Worm (Caenorhabditis elegans) whole organism, dauer: ENCODE measurements around the gene Y54F10BM.23.

Source experiments
- unc-62 ChIP-seq: sonication (generic microtip); optimal IDR thresholded peaks from 2 replicates; lab custom pipeline; 2017; ENCODE audit warnings: missing biosample characterization, missing genetic modification reagents, missing genetic modification characterization

Y54F10BM.23 gene

DNA sequence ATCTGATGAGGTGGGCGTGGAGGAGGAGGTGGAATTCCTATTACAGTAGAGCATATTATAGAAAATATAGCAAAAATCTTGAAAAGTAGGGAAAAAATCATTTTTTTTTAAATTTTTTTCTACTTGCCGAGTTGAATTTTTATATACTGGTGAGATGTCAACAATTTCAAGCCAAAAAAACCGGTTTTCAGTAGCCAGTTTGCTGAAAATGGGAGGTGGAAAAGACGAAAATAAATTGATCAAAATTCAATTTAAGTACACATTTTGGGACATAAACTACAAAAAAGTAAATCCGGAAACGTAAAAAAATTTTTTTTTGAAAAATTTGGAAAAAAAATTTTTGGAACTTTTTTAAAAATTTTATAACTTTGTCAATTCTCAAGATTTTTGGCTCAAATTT is at the start of gene Y54F10BM.23:
TSS of gene Y54F10BM.23 (minus strand) at position 101 of the 400 bp plus-strand sequence.
- no peak for TF ChIP-seq unc-62 (GFP tag; lab: Kevin White, UChicago)

- TF ChIP-seq unc-62 (GFP tag; lab: Kevin White, UChicago): no peak
Measured at ce11 chrIII:2328612-2329011, 49.3 kb upstream of the Y54F10BM.23 start.

DNA sequence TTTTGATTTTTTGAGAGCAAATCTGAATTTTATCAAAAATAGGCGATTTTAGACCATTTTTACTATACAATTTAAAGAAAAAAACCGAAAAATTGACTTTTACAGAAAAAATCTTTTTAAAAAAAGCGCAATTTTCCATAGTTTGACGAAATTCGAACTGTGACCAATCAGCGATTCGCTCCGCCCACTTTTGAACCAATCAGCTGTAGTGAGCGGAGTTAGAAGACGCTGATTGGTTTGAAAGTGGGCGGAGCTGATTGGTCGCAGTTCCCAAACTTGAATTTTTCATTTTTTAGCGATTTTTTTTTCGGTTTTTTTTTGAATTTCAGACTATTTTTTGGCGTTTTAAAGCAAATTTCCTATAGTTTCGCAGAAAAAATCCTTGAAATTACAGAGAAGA is 45.3 kb upstream of the Y54F10BM.23 start:
- TF ChIP-seq unc-62 (GFP tag; lab: Kevin White, UChicago): no peak

- no peak for TF ChIP-seq unc-62 (GFP tag; lab: Kevin White, UChicago)
Measured at ce11 chrIII:2316439-2316838, 37.1 kb upstream of the Y54F10BM.23 start.

ce11 chrIII:2314678-2315077 is 35.3 kb upstream of the Y54F10BM.23 start:
- TF ChIP-seq unc-62 (GFP tag; lab: Kevin White, UChicago): no peak

ce11 chrIII:2313985-2314494 is 34.7 kb upstream of the Y54F10BM.23 start, which contains the start of the genes fbxa-66 and iffb-1:
Gene fbxa-66 (minus strand): TSS chrIII:2314035.
Gene iffb-1 (plus strand): TSS chrIII:2314436.
- no peak for TF ChIP-seq unc-62 (GFP tag; lab: Kevin White, UChicago)

DNA sequence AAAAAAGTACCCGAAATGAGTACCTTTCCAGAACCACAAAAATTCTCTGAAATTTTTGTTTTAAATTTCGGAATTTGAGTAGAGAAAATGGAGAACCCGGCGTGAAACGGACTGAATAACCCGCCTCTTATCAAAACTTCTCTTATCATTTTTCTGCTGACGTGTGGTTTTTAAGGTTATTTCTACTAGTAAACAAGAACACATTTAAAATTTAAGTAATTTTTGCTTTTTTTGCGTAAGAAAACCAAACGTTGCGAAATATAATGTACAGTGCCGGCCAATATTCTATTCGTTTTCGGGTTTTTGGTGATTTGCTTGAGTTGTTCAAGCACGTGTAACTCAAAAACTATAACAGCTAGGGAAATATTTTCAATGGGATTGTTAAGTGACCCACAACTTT is 31.6 kb upstream of the Y54F10BM.23 start:
- no peak for TF ChIP-seq unc-62 (GFP tag; lab: Kevin White, UChicago)

DNA sequence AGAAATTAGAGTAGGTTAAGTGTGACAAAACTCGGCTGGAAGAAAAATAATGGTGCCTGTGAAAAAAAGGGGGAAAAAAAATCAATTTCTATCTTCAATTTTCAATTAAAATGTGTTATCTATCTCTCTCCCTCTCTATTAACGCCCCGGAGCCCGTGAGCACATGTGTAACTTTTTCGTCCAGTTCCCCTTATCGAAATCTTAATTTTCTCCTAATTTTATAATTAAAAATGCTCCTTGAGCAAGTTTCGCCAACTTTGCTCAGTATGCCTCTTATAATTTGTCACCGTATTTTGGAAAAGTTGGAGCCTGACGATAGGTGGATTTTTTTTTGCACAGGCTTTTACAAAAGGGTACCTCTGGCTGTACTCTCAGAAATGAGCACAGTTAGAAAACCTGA is 28.7 kb upstream of the Y54F10BM.23 start, which contains the start of the genes fbxa-1 and Y54F10BM.20:
TSS of gene fbxa-1 (minus strand) at position 101 of the 400 bp plus-strand sequence.
TSS of gene Y54F10BM.20 (plus strand) at position 231 of the 400 bp plus-strand sequence.
- no peak for TF ChIP-seq unc-62 (GFP tag; lab: Kevin White, UChicago)

ce11 chrIII:2304867-2305266 is 25.5 kb upstream of the Y54F10BM.23 start, which contains the start of gene Y54F10BM.9:
Gene Y54F10BM.9 (minus strand): TSS chrIII:2304927.
- no peak for TF ChIP-seq unc-62 (GFP tag; lab: Kevin White, UChicago)

- no peak for TF ChIP-seq unc-62 (GFP tag; lab: Kevin White, UChicago)
Measured at ce11 chrIII:2304149-2304548, 24.8 kb upstream of the Y54F10BM.23 start.

ce11 chrIII:2294736-2295135 is 15.4 kb upstream of the Y54F10BM.23 start:
- TF ChIP-seq unc-62 (GFP tag; lab: Kevin White, UChicago): no peak

- no peak for TF ChIP-seq unc-62 (GFP tag; lab: Kevin White, UChicago)
Measured at ce11 chrIII:2291139-2291538, 11.8 kb upstream of the Y54F10BM.23 start, which contains the start of gene fbxa-219. Gene fbxa-219 (plus strand): TSS chrIII:2291415.

- TF ChIP-seq unc-62 (GFP tag; lab: Kevin White, UChicago): no peak
Measured at ce11 chrIII:2288261-2288660, 8.9 kb upstream of the Y54F10BM.23 start.

- no peak for TF ChIP-seq unc-62 (GFP tag; lab: Kevin White, UChicago)
Measured at ce11 chrIII:2283341-2283847, 4.0 kb upstream of the Y54F10BM.23 start.

DNA sequence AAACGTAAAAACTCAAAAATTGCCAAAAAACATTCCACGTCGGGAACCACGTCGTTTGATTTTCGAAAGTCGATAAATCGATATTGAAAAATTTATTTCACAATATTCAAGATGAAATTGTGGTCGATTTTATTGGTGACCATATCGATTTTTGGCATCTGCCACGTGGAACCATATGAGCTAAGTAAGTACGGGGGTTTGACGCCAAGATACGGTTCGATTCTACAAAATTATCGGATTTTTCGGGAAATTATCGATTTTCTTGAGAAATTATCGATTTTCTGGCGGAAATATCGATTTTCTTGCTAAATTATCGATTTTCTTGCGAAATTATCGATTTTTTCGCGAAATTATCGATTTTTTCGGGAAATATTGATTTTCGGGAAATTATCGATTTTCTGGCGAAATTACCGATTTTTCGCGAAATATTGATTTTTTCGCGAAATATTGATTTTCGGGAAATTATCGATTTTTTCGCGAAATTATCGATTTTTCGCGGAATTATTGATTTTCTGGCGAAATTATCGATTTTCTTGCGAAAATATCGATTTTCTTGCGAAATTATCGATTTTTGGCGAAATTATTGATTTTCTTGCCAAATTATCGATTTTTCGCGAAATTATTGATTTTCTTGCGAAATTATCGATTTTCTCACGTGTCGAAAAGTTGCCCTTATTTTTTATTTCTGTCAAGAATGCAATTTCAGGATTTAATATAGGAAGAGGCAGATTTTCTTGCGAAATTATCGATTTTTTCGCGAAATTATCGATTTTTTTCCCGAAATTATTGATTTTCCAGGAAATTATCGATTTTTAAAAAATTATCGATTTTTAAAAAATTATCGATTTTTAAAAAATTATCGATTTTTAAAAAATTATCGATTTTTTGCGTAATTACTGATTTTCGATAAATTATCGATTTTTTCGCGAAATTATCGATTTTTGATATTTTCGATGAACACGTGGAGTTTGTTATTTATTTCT is 2.9 kb upstream of the Y54F10BM.23 start, which contains the start of gene Y54F10BM.3:
TSS of gene Y54F10BM.3 (plus strand) at position 51 of the 983 bp plus-strand sequence.
- no peak for TF ChIP-seq unc-62 (GFP tag; lab: Kevin White, UChicago)

DNA sequence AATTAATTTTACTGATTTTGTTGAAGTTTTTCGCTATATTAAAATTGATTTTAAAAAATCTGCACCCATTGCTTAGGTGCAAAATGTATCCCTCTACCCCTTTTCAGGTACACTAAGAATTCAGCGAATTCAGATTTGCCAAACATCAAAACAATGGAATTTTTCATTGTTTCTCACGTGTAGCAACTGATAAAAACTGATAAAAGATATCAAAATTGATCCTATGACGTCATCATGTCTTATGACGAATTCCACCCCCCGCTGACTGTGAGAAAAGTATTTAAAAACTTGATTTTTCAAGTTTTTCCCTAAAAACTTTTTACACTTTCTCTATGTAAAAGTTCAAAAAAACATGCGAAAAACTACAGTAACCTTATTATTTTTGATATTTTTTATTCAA is 1.2 kb upstream of the Y54F10BM.23 start, which contains the start of gene Y54F10BM.22:
TSS of gene Y54F10BM.22 (plus strand) at position 331 of the 400 bp plus-strand sequence.
- TF ChIP-seq unc-62 (GFP tag; lab: Kevin White, UChicago): no peak
